Worm (Caenorhabditis elegans): ENCODE measurements around the gene ptr-13.
"Not testable (repeated sequence)": the region's sequence is repeated elsewhere in the genome, so short reads cannot be mapped to it uniquely, and the experiment has no call there.

ptr-13 gene

DNA sequence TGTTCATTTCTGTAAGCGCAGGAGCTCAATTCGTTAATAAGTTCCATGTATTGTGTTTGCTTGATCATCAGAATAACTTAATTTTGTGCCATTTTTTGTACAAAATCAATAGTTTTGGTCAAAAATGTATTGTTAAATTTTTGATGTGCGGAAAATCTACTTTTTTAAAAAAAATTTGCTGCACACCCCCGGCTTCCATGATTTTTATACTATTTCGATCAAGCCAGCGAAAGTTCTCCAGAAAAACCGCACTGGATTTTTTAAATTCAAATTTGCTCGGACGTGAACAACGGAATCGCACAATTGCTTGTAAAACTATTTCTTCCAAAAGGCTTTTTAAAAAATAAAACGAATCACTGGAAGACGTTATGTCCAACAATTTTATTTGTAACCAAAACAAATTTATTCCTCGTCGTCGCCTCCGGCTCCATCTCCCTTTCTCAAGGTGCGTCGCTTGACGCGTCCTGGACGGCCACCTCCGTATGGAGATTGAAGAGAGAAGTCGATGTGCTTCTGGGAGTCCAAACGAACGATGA lies 37.2 kb downstream of the ptr-13 start:
- TF ChIP-seq lsy-12 (tag; optimal IDR thresholded peaks at IDR 0.05) (no peak), pha-4 (tag; optimal IDR thresholded peaks at IDR 0.05) (no peak), fkh-2 (tag; optimal IDR thresholded peaks at IDR 0.05) (no peak), ZK546.5 (tag; optimal IDR thresholded peaks at IDR 0.05) (no peak), lin-15B (tag; optimal IDR thresholded peaks at IDR 0.05) (no peak), ceh-16 (tag; optimal IDR thresholded peaks at IDR 0.05) (no peak), unc-39 (tag; optimal IDR thresholded peaks at IDR 0.05) (no peak), ceh-28 (tag; optimal IDR thresholded peaks at IDR 0.05) (no peak), ama-1 (optimal IDR thresholded peaks at IDR 0.05) (no peak), ztf-4 (tag; optimal IDR thresholded peaks at IDR 0.05) (no peak), pqm-1 (tag; optimal IDR thresholded peaks at IDR 0.05) (no peak), nfya-1 (tag; optimal IDR thresholded peaks at IDR 0.05; ENCODE audit: insufficient read depth) (no peak), mdl-1 (tag; optimal IDR thresholded peaks at IDR 0.05) (no peak), nhr-25 (tag; optimal IDR thresholded peaks at IDR 0.05) (no peak), nhr-43 (tag; optimal IDR thresholded peaks at IDR 0.05; ENCODE audit: poor library complexity, severe bottlenecking) (no peak)

- TF ChIP-seq fkh-10 (GFP tag; optimal IDR thresholded peaks at IDR 0.05); snpc-4 (tag; optimal IDR thresholded peaks at IDR 0.05); nhr-12 (tag; optimal IDR thresholded peaks at IDR 0.05): not testable (repeated sequence)
Measured at ce11 chrII:11121800-11122199, 40.5 kb downstream of the ptr-13 start, which contains the start of gene W10C6.2. Gene W10C6.2 (minus strand): TSS chrII:11121900.

DNA sequence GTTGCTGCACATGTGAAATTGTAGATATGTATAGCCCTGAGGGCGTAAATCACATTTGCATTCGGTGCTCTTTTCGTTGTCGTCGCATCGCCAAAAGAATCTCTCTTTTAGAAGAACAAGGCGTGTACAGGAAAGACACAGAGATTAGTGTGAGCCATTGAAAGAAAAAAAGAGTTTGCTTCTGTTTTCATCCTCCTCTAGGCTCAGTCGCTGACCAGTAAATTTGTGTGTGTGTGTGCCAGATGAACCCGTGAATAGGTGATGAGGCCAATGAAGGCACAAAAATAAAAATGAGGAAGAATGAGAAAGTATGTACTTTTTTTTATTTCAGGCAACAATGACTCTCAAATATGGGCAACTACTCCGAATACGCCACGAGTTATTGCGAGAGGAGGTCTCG lies 49.9 kb downstream of the ptr-13 start, which contains the start of gene mat-2:
TSS of gene mat-2 (plus strand) at position 301 of the 400 bp plus-strand sequence.
- TF ChIP-seq pha-4 (tag; optimal IDR thresholded peaks at IDR 0.05): no peak
- no peak for TF ChIP-seq nfya-1 (tag; optimal IDR thresholded peaks at IDR 0.05; ENCODE audit: insufficient read depth)
- TF ChIP-seq unc-62 (GFP tag; optimal IDR thresholded peaks at IDR 0.05): no peak

ce11 chrII:11111107-11111506 lies 51.2 kb downstream of the ptr-13 start, which contains the start of gene glb-4:
Gene glb-4 (minus strand): TSS chrII:11111207.
- TF ChIP-seq nhr-28 (tag; optimal IDR thresholded peaks at IDR 0.05): no peak
- no peak for TF ChIP-seq elt-1 (tag; optimal IDR thresholded peaks at IDR 0.05)
- no peak for TF ChIP-seq nhr-25 (tag; optimal IDR thresholded peaks at IDR 0.05)
- TF ChIP-seq skn-1 (tag; optimal IDR thresholded peaks at IDR 0.05): no peak
- no peak for TF ChIP-seq lin-39 (tag; optimal IDR thresholded peaks at IDR 0.05)
- no peak for TF ChIP-seq fkh-2 (tag; optimal IDR thresholded peaks at IDR 0.05)
- no peak for TF ChIP-seq nfya-1 (tag; optimal IDR thresholded peaks at IDR 0.05; ENCODE audit: insufficient read depth)
- no peak for TF ChIP-seq nhr-11 (tag; optimal IDR thresholded peaks at IDR 0.05)
- no peak for TF ChIP-seq nhr-237 (tag; optimal IDR thresholded peaks at IDR 0.05)
- TF ChIP-seq sea-2 (GFP tag; optimal IDR thresholded peaks at IDR 0.05): no peak
- TF ChIP-seq nhr-77 (tag; optimal IDR thresholded peaks at IDR 0.05): no peak
- no peak for TF ChIP-seq unc-62 (GFP tag; optimal IDR thresholded peaks at IDR 0.05)
- TF ChIP-seq elt-2 (tag; optimal IDR thresholded peaks at IDR 0.05): no peak
- no peak for TF ChIP-seq mdl-1 (tag; optimal IDR thresholded peaks at IDR 0.05)
- TF ChIP-seq fos-1 (tag; optimal IDR thresholded peaks at IDR 0.05): no peak
- no peak for TF ChIP-seq zag-1 (tag; optimal IDR thresholded peaks at IDR 0.05)

- TF ChIP-seq elt-3 (tag; optimal IDR thresholded peaks at IDR 0.05): no peak
- no peak for TF ChIP-seq egl-5 (tag; optimal IDR thresholded peaks at IDR 0.05)
- TF ChIP-seq ZK546.5 (tag; optimal IDR thresholded peaks at IDR 0.05): no peak
- no peak for TF ChIP-seq elt-1 (tag; optimal IDR thresholded peaks at IDR 0.05)
- no peak for TF ChIP-seq lin-15B (tag; optimal IDR thresholded peaks at IDR 0.05)
Measured at ce11 chrII:11110419-11110818, 51.9 kb downstream of the ptr-13 start.

- TF ChIP-seq egl-27 (tag; optimal IDR thresholded peaks at IDR 0.05) (no peak), fkh-10 (GFP tag; optimal IDR thresholded peaks at IDR 0.05) (no peak), nhr-11 (tag; optimal IDR thresholded peaks at IDR 0.05) (no peak), ceh-9 (tag; optimal IDR thresholded peaks at IDR 0.05) (no peak), elt-3 (tag; optimal IDR thresholded peaks at IDR 0.05) (no peak), hmg-11 (tag; optimal IDR thresholded peaks at IDR 0.05) (no peak), unc-39 (tag; optimal IDR thresholded peaks at IDR 0.05) (no peak), fos-1 (tag; optimal IDR thresholded peaks at IDR 0.05) (no peak), unc-62 (GFP tag; optimal IDR thresholded peaks at IDR 0.05) (no peak), pha-4 (tag; optimal IDR thresholded peaks at IDR 0.05) (no peak), tbx-2 (tag; optimal IDR thresholded peaks at IDR 0.05) (no peak), nhr-23 (tag; optimal IDR thresholded peaks at IDR 0.05) (no peak), aly-2 (tag; optimal IDR thresholded peaks at IDR 0.05) (no peak)
Measured at ce11 chrII:11107828-11108227, 54.5 kb downstream of the ptr-13 start, which contains the start of gene apc-17. Gene apc-17 (plus strand): TSS chrII:11108128.

All from whole organism, L3 larva.